Worm (Caenorhabditis elegans) whole organism, L3 larva: Measurements from ENCODE around the gene T04B2.8.

Experiments used
- ceh-28 ChIP-seq: fragments of 150-350 bp; optimal IDR thresholded peaks from 2 replicates; lab custom pipeline; 2014; ENCODE audit warnings: missing biosample characterization, missing genetic modification reagents, missing genetic modification characterization
- ceh-82 ChIP-seq: fragments of 150-350 bp; optimal IDR thresholded peaks from 2 replicates; lab custom pipeline; 2014; ENCODE audit warnings: missing biosample characterization, missing genetic modification characterization
- ceh-9 ChIP-seq: sonication (generic microtip); optimal IDR thresholded peaks from 2 replicates; lab custom pipeline; 2018; ENCODE audit warnings: missing biosample characterization, missing genetic modification characterization
- daf-12 ChIP-seq: fragments of 150-350 bp; optimal IDR thresholded peaks from 2 replicates; lab custom pipeline; 2014; ENCODE audit warnings: missing biosample characterization, missing genetic modification reagents, missing genetic modification characterization
- nfya-1 ChIP-seq: sonication (generic microtip); optimal IDR thresholded peaks from 2 replicates; lab custom pipeline; 2017; ENCODE audit warnings: missing genetic modification characterization, mild to moderate bottlenecking, missing compliant biosample characterization, antibody characterized with exemption, moderate library complexity; ENCODE audit not compliant: insufficient read depth
- nhr-11 ChIP-seq: fragments of 150-350 bp; optimal IDR thresholded peaks from 2 replicates; lab custom pipeline; 2014; ENCODE audit warnings: missing biosample characterization, missing genetic modification characterization
- nhr-25 ChIP-seq: sonication (generic microtip); optimal IDR thresholded peaks from 2 replicates; lab custom pipeline; 2017; ENCODE audit warnings: missing biosample characterization, missing genetic modification characterization
- nhr-77 ChIP-seq: fragments of 150-350 bp; optimal IDR thresholded peaks from 2 replicates; lab custom pipeline; 2014; ENCODE audit warnings: missing biosample characterization, missing genetic modification characterization
- pha-4 ChIP-seq: fragments of 150-350 bp; optimal IDR thresholded peaks from 2 replicates; lab custom pipeline; 2014; ENCODE audit warnings: missing biosample characterization, missing genetic modification reagents, missing genetic modification characterization
- pqm-1 ChIP-seq: fragments of 150-350 bp; optimal IDR thresholded peaks from 2 replicates; lab custom pipeline; 2017; ENCODE audit warnings: missing biosample characterization, missing genetic modification characterization, inconsistent platforms
- sea-2 ChIP-seq: fragments of 150-350 bp; sonication (generic microtip); optimal IDR thresholded peaks from 4 replicates; lab custom pipeline; 2014; ENCODE audit warnings: missing biosample characterization, missing genetic modification reagents, missing genetic modification characterization
- unc-62 ChIP-seq: fragments of 150-350 bp; sonication (generic microtip); optimal IDR thresholded peaks from 4 replicates; lab custom pipeline; 2014; ENCODE audit warnings: missing biosample characterization, missing genetic modification reagents, missing genetic modification characterization

- TF ChIP-seq nhr-11 (tag; lab: Kevin White, UChicago) (no peak), unc-62 (no peak), ceh-82 (tag; lab: Kevin White, UChicago) (no peak), pha-4 (tag; lab: Kevin White, UChicago) (no peak), ceh-28 (tag; lab: Kevin White, UChicago) (no peak), ceh-9 (no peak), daf-12 (tag; lab: Kevin White, UChicago) (no peak), nhr-77 (tag; lab: Kevin White, UChicago) (no peak), nfya-1 (no peak), sea-2 (no peak), pqm-1 (tag; lab: Kevin White, UChicago) (no peak), nhr-25 (tag; lab: Kevin White, UChicago) (no peak)
Measured at ce11 chrIV:10084323-10084959, 33.5 kb upstream of the T04B2.8 start, which contains the start of gene W01B6.8.
